Fruit fly (Drosophila melanogaster): ENCODE measurements around the gene Spn28Db.

dm6 chr2L:7938488-7938887 is 48.0 kb upstream of the Spn28Db start:
- no peak for TF ChIP-seq CG10348 (GFP tag; IDR thresholded peaks at IDR 0.05)
- TF ChIP-seq CG15710 (tag; optimal IDR thresholded peaks at IDR 0.05) = no peak
- no peak for TF ChIP-seq Pif1A (GFP tag; optimal IDR thresholded peaks at IDR 0.05)
- TF ChIP-seq EcR (GFP tag; optimal IDR thresholded peaks at IDR 0.05) = no peak
- no peak for TF ChIP-seq Pif1B (GFP tag; optimal IDR thresholded peaks at IDR 0.05)

All from whole organism, pupa.